Worm (Caenorhabditis elegans) whole organism, L1 larva: ENCODE measurements around the gene hal-3.
A peak's percentile ranks its signal among the peaks of the same experiment; 100 is the strongest.

Experiments
- C04F5.9 ChIP-seq: sonication (generic microtip); optimal IDR thresholded peaks from 2 replicates; lab custom pipeline; 2016; ENCODE audit warnings: missing genetic modification characterization, missing compliant biosample characterization
- C16A3.4 ChIP-seq: fragments of 150-350 bp; optimal IDR thresholded peaks from 2 replicates; lab custom pipeline; 2014; ENCODE audit warnings: missing biosample characterization, missing genetic modification characterization
- C34B4.2 ChIP-seq: sonication (generic microtip); optimal IDR thresholded peaks from 2 replicates; lab custom pipeline; 2017; ENCODE audit warnings: mild to moderate bottlenecking, missing genetic modification characterization, missing compliant biosample characterization
- F16B12.6 ChIP-seq: fragments of 150-350 bp; optimal IDR thresholded peaks from 2 replicates; lab custom pipeline; 2014; ENCODE audit warnings: missing biosample characterization, missing genetic modification characterization
- aha-1 ChIP-seq: fragments of 150-350 bp; optimal IDR thresholded peaks from 2 replicates; lab custom pipeline; 2014; ENCODE audit warnings: missing biosample characterization, missing genetic modification characterization
- ceh-82 ChIP-seq, 3 experiments: fragments of 150-350 bp in 1 of 3; sonication (generic microtip) in 2 of 3; optimal IDR thresholded peaks; 2 replicates each; lab custom pipeline; 2014 to 2017; ENCODE audit warnings: missing biosample characterization in 3 of 3, missing genetic modification characterization in 3 of 3
- dpl-1 ChIP-seq, 3 experiments: fragments of 150-350 bp in 2 of 3; sonication (generic microtip) in 1 of 3; optimal IDR thresholded peaks; 2 replicates each; lab custom pipeline; 2014 to 2017; ENCODE audit warnings: missing biosample characterization in 3 of 3, missing genetic modification characterization in 3 of 3, missing genetic modification reagents in 3 of 3
- efl-1 ChIP-seq, 4 experiments: fragments of 150-350 bp; optimal IDR thresholded peaks in 3 of 4; peaks in 1 of 4; 1 replicate in 1 of 4; 2 replicates in 3 of 4; lab custom pipeline; 2014; ENCODE audit warnings: missing biosample characterization in 2 of 4, missing genetic modification characterization in 2 of 4, missing genetic modification reagents in 2 of 4
- efl-3 ChIP-seq: fragments of 200-800 bp; sonication (Bioruptor generic); optimal IDR thresholded peaks from 2 replicates; lab custom pipeline; 2018; ENCODE audit warnings: mild to moderate bottlenecking, missing genetic modification characterization, missing compliant biosample characterization
- egl-13 ChIP-seq: sonication (generic microtip); optimal IDR thresholded peaks from 2 replicates; lab custom pipeline; 2016; ENCODE audit warnings: missing genotype, missing genetic modification reagents, missing genetic modification characterization, missing compliant biosample characterization
- egl-27 ChIP-seq, 2 experiments: fragments of 150-350 bp in 1 of 2; sonication (generic microtip); optimal IDR thresholded peaks; 3 replicates each; lab custom pipeline; 2017 to 2018; ENCODE audit warnings: missing biosample characterization in 2 of 2, missing genetic modification characterization in 2 of 2, missing genetic modification reagents in 2 of 2
- elt-3 ChIP-seq, 6 experiments: fragments of 150-350 bp in 1 of 6; sonication (generic microtip); optimal IDR thresholded peaks; 2 replicates each; lab custom pipeline; 2017 to 2018; ENCODE audit warnings: missing biosample characterization in 6 of 6, missing genetic modification characterization in 6 of 6, inconsistent platforms in 1 of 6
- ets-5 ChIP-seq: fragments of 200-800 bp; sonication (Bioruptor generic); IDR thresholded peaks from 2 replicates; pipeline ENCODE4 v1.3.6; 2022; ENCODE audit warnings: missing genetic modification characterization, missing compliant biosample characterization
- fos-1 ChIP-seq: fragments of 150-350 bp; optimal IDR thresholded peaks from 2 replicates; lab custom pipeline; 2014; ENCODE audit warnings: missing biosample characterization, missing genetic modification characterization
- grh-1 ChIP-seq: fragments of 200-800 bp; sonication (Bioruptor generic); IDR thresholded peaks from 2 replicates; pipeline ENCODE4 v1.3.6; 2022; ENCODE audit warnings: missing genetic modification reagents, missing genetic modification characterization, missing compliant biosample characterization
- hlh-17 ChIP-seq: fragments of 200-800 bp; sonication (Bioruptor generic); optimal IDR thresholded peaks from 2 replicates; lab custom pipeline; 2018; ENCODE audit warnings: missing genetic modification characterization, mild to moderate bottlenecking, missing compliant biosample characterization, moderate library complexity, borderline replicate concordance
- irx-1 ChIP-seq: sonication (generic microtip); optimal IDR thresholded peaks from 2 replicates; lab custom pipeline; 2016; ENCODE audit warnings: missing genetic modification characterization, missing compliant biosample characterization
- lin-35 ChIP-seq, 2 experiments: fragments of 150-350 bp; optimal IDR thresholded peaks; 2 replicates each; lab custom pipeline; 2014; ENCODE audit warnings: missing biosample characterization in 2 of 2, missing genetic modification characterization in 2 of 2, missing genetic modification reagents in 2 of 2
- lin-39 ChIP-seq: fragments of 150-350 bp; optimal IDR thresholded peaks from 2 replicates; lab custom pipeline; 2014; ENCODE audit warnings: missing biosample characterization, missing genetic modification reagents, missing genetic modification characterization
- mab-9 ChIP-seq: fragments of 200-800 bp; sonication (Bioruptor generic); IDR thresholded peaks from 2 replicates; pipeline ENCODE4 v1.3.6; 2022; ENCODE audit warnings: missing genetic modification reagents, missing genetic modification characterization, missing compliant biosample characterization
- mef-2 ChIP-seq: fragments of 150-350 bp; optimal IDR thresholded peaks from 2 replicates; lab custom pipeline; 2014; ENCODE audit warnings: missing biosample characterization, missing genetic modification characterization
- nhr-11 ChIP-seq: fragments of 150-350 bp; optimal IDR thresholded peaks from 2 replicates; lab custom pipeline; 2014; ENCODE audit warnings: missing biosample characterization, missing genetic modification characterization
- nhr-19 ChIP-seq: fragments of 200-800 bp; sonication (Bioruptor generic); conservative IDR thresholded peaks from 2 replicates; pipeline ENCODE4 v1.3.6; 2022; ENCODE audit warnings: missing genetic modification characterization, missing compliant biosample characterization
- nhr-28 ChIP-seq: fragments of 150-350 bp; optimal IDR thresholded peaks from 2 replicates; lab custom pipeline; 2014; ENCODE audit warnings: missing biosample characterization, missing genetic modification characterization
- nhr-71 ChIP-seq: sonication (generic microtip); optimal IDR thresholded peaks from 2 replicates; lab custom pipeline; 2016; ENCODE audit warnings: mild to moderate bottlenecking, missing genetic modification characterization, moderate library complexity, missing compliant biosample characterization
- nhr-85 ChIP-seq: sonication (generic microtip); peaks from one replicate; lab custom pipeline; 2016; ENCODE audit warnings: missing genetic modification characterization, inconsistent platforms, missing compliant biosample characterization
- nhr-90 ChIP-seq: sonication (generic microtip); optimal IDR thresholded peaks from 2 replicates; lab custom pipeline; 2016; ENCODE audit warnings: mild to moderate bottlenecking, missing genetic modification characterization, missing compliant biosample characterization; ENCODE audit not compliant: poor library complexity
- pax-3 ChIP-seq: fragments of 200-800 bp; sonication (Bioruptor generic); optimal IDR thresholded peaks from 2 replicates; lab custom pipeline; 2018; ENCODE audit warnings: mild to moderate bottlenecking, missing genetic modification characterization, moderate library complexity, missing compliant biosample characterization
- skn-1 ChIP-seq: fragments of 150-350 bp; optimal IDR thresholded peaks from 2 replicates; lab custom pipeline; 2014; ENCODE audit warnings: missing biosample characterization, missing genetic modification characterization
- snpc-4 ChIP-seq: fragments of 150-350 bp; optimal IDR thresholded peaks from 2 replicates; lab custom pipeline; 2014; ENCODE audit warnings: missing biosample characterization, missing genetic modification characterization
- snu-23 ChIP-seq: sonication (generic microtip); optimal IDR thresholded peaks from 2 replicates; lab custom pipeline; 2016; ENCODE audit warnings: missing genetic modification characterization, missing compliant biosample characterization
- sox-4 ChIP-seq: sonication (generic microtip); optimal IDR thresholded peaks from 2 replicates; lab custom pipeline; 2016; ENCODE audit warnings: missing genetic modification characterization, missing compliant biosample characterization
- sptf-1 ChIP-seq: fragments of 150-350 bp; optimal IDR thresholded peaks from 2 replicates; lab custom pipeline; 2014; ENCODE audit warnings: missing biosample characterization, missing genetic modification characterization
- unc-62 ChIP-seq: fragments of 150-350 bp; optimal IDR thresholded peaks from 2 replicates; lab custom pipeline; 2014; ENCODE audit warnings: missing biosample characterization, missing genetic modification reagents, missing genetic modification characterization
- unc-86 ChIP-seq: sonication (generic microtip); optimal IDR thresholded peaks from 2 replicates; lab custom pipeline; 2016; ENCODE audit warnings: missing genetic modification characterization, missing compliant biosample characterization
- vab-15 ChIP-seq: sonication (generic microtip); optimal IDR thresholded peaks from 2 replicates; lab custom pipeline; 2017; ENCODE audit warnings: missing genotype, mild to moderate bottlenecking, missing genetic modification characterization, missing compliant biosample characterization
- zip-4 ChIP-seq: fragments of 200-800 bp; sonication (Bioruptor generic); optimal IDR thresholded peaks from 2 replicates; lab custom pipeline; 2018; ENCODE audit warnings: mild to moderate bottlenecking, missing genetic modification characterization, moderate library complexity, missing compliant biosample characterization
- ztf-4 ChIP-seq: fragments of 150-350 bp; optimal IDR thresholded peaks from 2 replicates; lab custom pipeline; 2014; ENCODE audit warnings: missing biosample characterization, missing genetic modification characterization

Gene hal-3

DNA sequence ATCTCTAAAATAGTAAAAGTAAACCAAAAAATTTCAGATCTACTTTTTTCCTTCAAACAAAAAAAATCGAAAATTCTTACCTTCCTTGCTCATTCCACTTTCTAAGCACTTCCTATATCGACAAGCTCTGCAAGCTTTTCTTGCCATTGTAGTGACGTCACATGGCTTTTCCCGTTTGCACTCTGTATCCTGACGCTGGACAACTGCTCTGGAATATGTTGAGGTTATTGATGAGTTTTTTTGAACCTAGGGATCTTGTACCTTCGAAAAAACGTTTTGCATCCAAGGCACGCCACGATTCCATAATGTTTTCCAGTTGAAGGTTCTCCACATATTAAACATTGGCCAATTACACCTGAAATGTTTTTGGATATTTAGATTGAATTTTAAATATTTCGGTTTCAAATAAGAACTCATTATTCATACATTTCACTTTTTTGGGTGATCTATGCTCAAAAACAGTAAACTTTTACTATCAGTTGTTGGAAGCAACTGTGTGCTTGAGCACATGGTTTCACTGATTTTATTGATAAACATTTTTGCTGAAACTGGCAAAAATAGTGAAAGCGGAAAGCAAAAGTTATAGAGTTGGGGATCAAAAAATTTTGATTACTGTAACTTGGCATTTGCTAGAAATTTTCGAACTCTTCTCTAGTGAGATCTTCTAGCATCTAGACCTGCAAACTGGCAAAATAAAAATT lies 16.8 kb downstream of the hal-3 start (continued):
- TF ChIP-seq nhr-11 (tag; lab: Kevin White, UChicago), result peak; percentile 46
- no peak for TF ChIP-seq zip-4 (GFP tag; lab: Kevin White, UChicago)
- no peak for TF ChIP-seq aha-1 (tag; lab: Kevin White, UChicago)
- no peak for TF ChIP-seq sptf-1 (tag; lab: Kevin White, UChicago)
- no peak for TF ChIP-seq unc-86 (tag; lab: Kevin White, UChicago)
- TF ChIP-seq ets-5 (GFP tag; lab: Robert Waterston, UW), result no peak
- no peak for TF ChIP-seq skn-1 (tag; lab: Kevin White, UChicago)
- no peak for TF ChIP-seq vab-15 (tag; lab: Kevin White, UChicago)
- TF ChIP-seq nhr-90 (tag; lab: Kevin White, UChicago), result no peak

DNA sequence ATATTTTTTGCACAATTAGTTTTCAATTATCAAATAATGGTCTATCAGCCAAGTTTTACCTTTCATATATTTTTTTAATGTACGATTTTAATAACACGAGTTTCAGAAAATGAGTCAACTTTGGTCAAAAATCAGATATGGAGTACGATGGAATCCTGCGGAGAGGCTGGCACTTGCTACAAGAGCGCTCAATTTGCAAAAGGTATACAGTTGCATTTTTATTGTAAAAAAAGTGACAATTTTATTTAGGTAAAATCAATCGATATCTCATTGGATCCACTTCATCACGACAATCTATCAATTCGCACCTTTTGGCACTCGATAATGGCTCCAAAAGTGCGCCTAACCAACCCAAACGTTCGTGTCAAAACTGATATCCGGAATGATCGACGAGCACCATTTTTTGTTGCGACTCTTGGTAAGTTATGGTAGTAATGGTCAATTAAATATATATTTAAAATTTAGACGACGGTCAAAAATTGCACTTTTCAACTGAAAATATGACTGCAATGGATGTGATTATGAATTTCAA lies 19.3 kb downstream of the hal-3 start, which contains the start of gene mrpl-53:
mrpl-53 (plus strand) TSS at position 107 of the 532 bp plus-strand sequence.
- no peak for TF ChIP-seq mab-9 (GFP tag; lab: Robert Waterston, UW)
- no peak for TF ChIP-seq efl-1 (optimal IDR thresholded peaks at IDR 0.05; lab: Kevin White, UChicago)
- TF ChIP-seq efl-1 (GFP tag; optimal IDR thresholded peaks at IDR 0.05 in 1 of 2; lab: Kevin White, UChicago), result peak in 1 of 2 experiments; percentile 66
- no peak for TF ChIP-seq ztf-4 (tag; lab: Kevin White, UChicago)
- peak; percentile 52 for TF ChIP-seq nhr-90 (tag; lab: Kevin White, UChicago)
- TF ChIP-seq unc-62 (GFP tag; lab: Kevin White, UChicago), result no peak
- TF ChIP-seq irx-1 (tag; lab: Kevin White, UChicago), result no peak
- TF ChIP-seq vab-15 (tag; lab: Kevin White, UChicago), result no peak
- peak in 1 of 2 experiments; percentile 1 for TF ChIP-seq lin-35 (GFP tag; optimal IDR thresholded peaks at IDR 0.05; lab: Kevin White, UChicago)
- no peak for TF ChIP-seq skn-1 (tag; lab: Kevin White, UChicago)
- TF ChIP-seq C34B4.2, result no peak
- peak; percentile 29 for TF ChIP-seq nhr-71 (tag; lab: Kevin White, UChicago)
- TF ChIP-seq mef-2 (tag; lab: Kevin White, UChicago), result no peak
- TF ChIP-seq efl-3 (GFP tag; lab: Kevin White, UChicago), result no peak
- TF ChIP-seq nhr-85 (tag; lab: Kevin White, UChicago), result no peak
- no peak for TF ChIP-seq grh-1 (GFP tag; lab: Robert Waterston, UW)
- no peak for TF ChIP-seq dpl-1 (GFP tag; optimal IDR thresholded peaks at IDR 0.05; lab: Kevin White, UChicago)
- no peak for TF ChIP-seq sox-4 (tag; lab: Kevin White, UChicago)
- TF ChIP-seq F16B12.6 (tag; lab: Kevin White, UChicago), result no peak
- TF ChIP-seq snpc-4 (tag; lab: Kevin White, UChicago), result no peak
- no peak for TF ChIP-seq egl-27 (tag; optimal IDR thresholded peaks at IDR 0.05; lab: Kevin White, UChicago)

DNA sequence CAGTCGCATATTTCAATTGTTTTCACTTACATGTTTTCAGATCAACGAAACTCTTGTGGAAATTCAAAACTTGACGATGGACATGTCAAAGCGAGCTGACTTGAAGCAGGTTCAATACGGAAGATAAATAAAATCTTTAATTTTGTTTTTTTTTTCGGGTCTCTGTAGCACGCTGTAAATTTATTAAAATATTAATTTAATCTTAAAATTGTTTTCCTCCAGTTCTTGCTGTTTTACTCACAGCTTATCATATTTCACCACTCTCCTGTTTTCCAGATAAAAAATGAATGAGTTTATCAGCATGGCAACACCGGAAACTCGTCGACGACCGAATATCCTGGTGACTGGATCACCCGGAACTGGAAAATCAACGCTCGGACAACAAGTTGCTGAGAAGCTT lies 20.5 kb downstream of the hal-3 start, which contains the start of gene E02H1.6:
E02H1.6 (plus strand) TSS at position 301 of the 400 bp plus-strand sequence.
- TF ChIP-seq hlh-17 (GFP tag; lab: Kevin White, UChicago) (no peak), pax-3 (tag; lab: Kevin White, UChicago) (no peak)

ce11 chrII:9594924-9595323 lies 22.0 kb downstream of the hal-3 start, which contains the start of gene E02H1.5:
Gene E02H1.5, plus strand, starts transcription at chrII:9595224.
- TF ChIP-seq dpl-1 (GFP tag; optimal IDR thresholded peaks at IDR 0.05; lab: Kevin White, UChicago) (no peak), snu-23 (GFP tag; lab: Kevin White, UChicago) (no peak), elt-3 (tag; optimal IDR thresholded peaks at IDR 0.05; lab: Kevin White, UChicago) (no peak), fos-1 (tag; lab: Kevin White, UChicago) (no peak), grh-1 (GFP tag; lab: Robert Waterston, UW) (no peak), mab-9 (GFP tag; lab: Robert Waterston, UW) (no peak), egl-13 (tag; lab: Kevin White, UChicago) (no peak), irx-1 (tag; lab: Kevin White, UChicago) (no peak), ceh-82 (tag; optimal IDR thresholded peaks at IDR 0.05; lab: Kevin White, UChicago) (no peak), nhr-90 (tag; lab: Kevin White, UChicago) (no peak), C16A3.4 (no peak), C04F5.9 (tag; lab: Kevin White, UChicago) (no peak), nhr-28 (no peak), ets-5 (GFP tag; lab: Robert Waterston, UW) (no peak), nhr-85 (tag; lab: Kevin White, UChicago) (no peak), vab-15 (tag; lab: Kevin White, UChicago) (no peak), nhr-11 (tag; lab: Kevin White, UChicago) (no peak), ztf-4 (tag; lab: Kevin White, UChicago) (no peak), nhr-19 (no peak), lin-39 (tag; lab: Kevin White, UChicago) (no peak)
